Worm (Caenorhabditis elegans): ENCODE results near the gene W04G3.11.

ce11 chrX:11053615-11054014, 35.4 kb upstream of the W04G3.11 start, which contains the start of gene C09F12.2:
- no peak for TF ChIP-seq fos-1 (tag; optimal IDR thresholded peaks at IDR 0.05)
- TF ChIP-seq nhr-237 (tag; optimal IDR thresholded peaks at IDR 0.05), result no peak
- TF ChIP-seq unc-55 (GFP tag; optimal IDR thresholded peaks at IDR 0.05), result no peak
- TF ChIP-seq lin-11 (tag; optimal IDR thresholded peaks at IDR 0.05), result no peak
- no peak for TF ChIP-seq nhr-12 (tag; optimal IDR thresholded peaks at IDR 0.05)
